Worm (Caenorhabditis elegans): ENCODE results near the gene ptr-24.

DNA sequence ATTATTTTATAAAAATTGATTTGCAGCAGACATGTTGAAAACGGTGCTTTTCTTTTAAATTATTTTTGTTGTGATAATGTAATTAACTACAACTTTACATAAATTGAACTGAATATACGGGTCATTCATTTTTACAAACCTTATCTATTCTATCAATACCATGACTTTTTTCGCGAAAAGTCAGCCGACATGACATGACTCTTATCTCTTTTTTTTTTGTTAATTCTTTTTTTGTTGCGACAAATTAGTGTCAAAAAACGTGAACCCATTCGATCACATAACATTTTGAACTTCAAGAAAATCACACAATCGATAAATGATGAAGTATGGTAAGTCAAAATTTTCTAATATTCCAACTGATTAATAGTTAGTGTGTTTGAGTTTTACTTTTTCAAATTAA lies 9.8 kb upstream of the ptr-24 start, which contains the start of gene sir-2.2:
- no peak for TF ChIP-seq him-1 (tag; optimal IDR thresholded peaks at IDR 0.05)
- TF ChIP-seq dao-5 (tag; optimal IDR thresholded peaks at IDR 0.05): no peak
